Worm (Caenorhabditis elegans) whole organism, L4 larva: ENCODE results near the gene Y54G11A.4.

Source experiments
- F10B5.3 ChIP-seq: sonication (generic microtip); optimal IDR thresholded peaks from 2 replicates; lab custom pipeline; 2016; ENCODE audit warnings: mild to moderate bottlenecking, missing genetic modification characterization, missing compliant biosample characterization
- F37D6.2 ChIP-seq: sonication (generic microtip); optimal IDR thresholded peaks from 2 replicates; lab custom pipeline; 2016; ENCODE audit warnings: mild to moderate bottlenecking, missing genetic modification characterization, missing compliant biosample characterization
- F49E8.2 ChIP-seq: sonication (generic microtip); optimal IDR thresholded peaks from 2 replicates; lab custom pipeline; 2016; ENCODE audit warnings: missing compliant biosample characterization, mild to moderate bottlenecking, missing genetic modification characterization, borderline replicate concordance
- T20F7.1 ChIP-seq: fragments of 200-800 bp; sonication (Bioruptor generic); optimal IDR thresholded peaks from 2 replicates; lab custom pipeline; 2018; ENCODE audit warnings: mild to moderate bottlenecking, missing genetic modification characterization, missing compliant biosample characterization
- Y105C5A.15 ChIP-seq: fragments of 200-800 bp; sonication (Bioruptor generic); IDR thresholded peaks from 2 replicates; pipeline ENCODE4 v1.3.6; 2022; ENCODE audit warnings: missing genetic modification characterization, missing compliant biosample characterization
- Y5F2A.4 ChIP-seq: fragments of 200-800 bp; sonication (Bioruptor generic); optimal IDR thresholded peaks from 2 replicates; lab custom pipeline; 2018; ENCODE audit warnings: mild to moderate bottlenecking, missing genetic modification characterization, missing compliant biosample characterization
- Y75B8A.6 ChIP-seq: fragments of 200-800 bp; sonication (Bioruptor generic); IDR thresholded peaks from 2 replicates; pipeline ENCODE4 v1.3.6; 2022; ENCODE audit warnings: missing genetic modification reagents, missing genetic modification characterization, missing compliant biosample characterization
- attf-4 ChIP-seq: sonication (generic microtip); optimal IDR thresholded peaks from 3 replicates; lab custom pipeline; 2017; ENCODE audit warnings: missing biosample characterization, missing genetic modification characterization
- ceh-20 ChIP-seq: fragments of 200-800 bp; sonication (Bioruptor generic); IDR thresholded peaks from 2 replicates; pipeline ENCODE4 v1.3.6; 2022; ENCODE audit warnings: missing genetic modification reagents, missing genetic modification characterization, missing compliant biosample characterization
- ceh-28 ChIP-seq: fragments of 150-350 bp; optimal IDR thresholded peaks from 2 replicates; lab custom pipeline; 2014; ENCODE audit warnings: missing biosample characterization, missing genetic modification reagents, missing genetic modification characterization
- ceh-32 ChIP-seq: sonication (generic microtip); optimal IDR thresholded peaks from 2 replicates; lab custom pipeline; 2016; ENCODE audit warnings: mild to moderate bottlenecking, missing genetic modification characterization, missing compliant biosample characterization; ENCODE audit not compliant: poor library complexity
- ceh-44 ChIP-seq: fragments of 200-800 bp; sonication (Bioruptor generic); IDR thresholded peaks from 2 replicates; pipeline ENCODE4 v1.3.6; 2022; ENCODE audit warnings: missing genetic modification reagents, missing genetic modification characterization, missing compliant biosample characterization
- ces-1 ChIP-seq: fragments of 150-350 bp; sonication (generic microtip); optimal IDR thresholded peaks from 4 replicates; lab custom pipeline; 2014; ENCODE audit warnings: missing biosample characterization, missing genetic modification reagents, missing genetic modification characterization
- daf-12 ChIP-seq: fragments of 150-350 bp; optimal IDR thresholded peaks from 2 replicates; lab custom pipeline; 2014; ENCODE audit warnings: missing biosample characterization, missing genetic modification reagents, missing genetic modification characterization
- dmd-6 ChIP-seq: fragments of 200-800 bp; sonication (Bioruptor generic); IDR thresholded peaks from 2 replicates; pipeline ENCODE4 v1.3.6; 2022; ENCODE audit warnings: missing genetic modification reagents, missing genetic modification characterization, missing compliant biosample characterization
- egl-27 ChIP-seq: sonication (generic microtip); optimal IDR thresholded peaks from 3 replicates; lab custom pipeline; 2017; ENCODE audit warnings: missing biosample characterization, missing genetic modification reagents, missing genetic modification characterization
- egl-43 ChIP-seq: fragments of 200-800 bp; sonication (Bioruptor generic); IDR thresholded peaks from 2 replicates; pipeline ENCODE4 v1.3.6; 2022; ENCODE audit warnings: missing genetic modification reagents, missing genetic modification characterization, missing compliant biosample characterization
- fkh-10 ChIP-seq: fragments of 150-350 bp; optimal IDR thresholded peaks from 2 replicates; lab custom pipeline; 2014; ENCODE audit warnings: missing biosample characterization, missing genetic modification reagents, missing genetic modification characterization
- hmg-1.1 ChIP-seq: fragments of 200-800 bp; sonication (Bioruptor generic); IDR thresholded peaks from 2 replicates; pipeline ENCODE4 v1.3.6; 2022; ENCODE audit warnings: missing genetic modification reagents, missing genetic modification characterization, missing compliant biosample characterization
- jun-1 ChIP-seq: fragments of 150-350 bp; optimal IDR thresholded peaks from 2 replicates; lab custom pipeline; 2014; ENCODE audit warnings: missing biosample characterization, missing genetic modification reagents, missing genetic modification characterization
- lin-15B ChIP-seq: fragments of 150-350 bp; sonication (generic microtip); optimal IDR thresholded peaks from 3 replicates; lab custom pipeline; 2014; ENCODE audit warnings: missing biosample characterization, missing genetic modification characterization
- lir-3 ChIP-seq: sonication (generic microtip); optimal IDR thresholded peaks from 2 replicates; lab custom pipeline; 2016; ENCODE audit warnings: mild to moderate bottlenecking, missing genetic modification characterization, missing compliant biosample characterization
- madf-9 ChIP-seq: fragments of 200-800 bp; sonication (Bioruptor generic); conservative IDR thresholded peaks from 2 replicates; pipeline ENCODE4 v1.3.6; 2022; ENCODE audit warnings: missing genetic modification reagents, missing genetic modification characterization, missing compliant biosample characterization
- mxl-2 ChIP-seq: fragments of 200-800 bp; sonication (Bioruptor generic); conservative IDR thresholded peaks from 2 replicates; pipeline ENCODE4 v1.3.6; 2022; ENCODE audit warnings: missing genetic modification reagents, missing genetic modification characterization, missing compliant biosample characterization
- nhr-111 ChIP-seq: fragments of 200-800 bp; sonication (Bioruptor generic); optimal IDR thresholded peaks from 2 replicates; lab custom pipeline; 2018; ENCODE audit warnings: mild to moderate bottlenecking, missing genetic modification characterization, missing compliant biosample characterization
- nhr-237 ChIP-seq: sonication (generic microtip); optimal IDR thresholded peaks from 2 replicates; lab custom pipeline; 2017; ENCODE audit warnings: missing biosample characterization, missing genetic modification characterization
- nhr-25 ChIP-seq: sonication (generic microtip); optimal IDR thresholded peaks from 2 replicates; lab custom pipeline; 2017; ENCODE audit warnings: missing genetic modification characterization, mild to moderate bottlenecking, missing compliant biosample characterization, antibody characterized with exemption, moderate library complexity, borderline replicate concordance; ENCODE audit not compliant: insufficient read depth
- nhr-41 ChIP-seq: fragments of 200-800 bp; sonication (Bioruptor generic); IDR thresholded peaks from 2 replicates; pipeline ENCODE4 v1.3.6; 2022; ENCODE audit warnings: missing genetic modification reagents, missing genetic modification characterization, missing compliant biosample characterization
- nhr-42 ChIP-seq: fragments of 200-800 bp; sonication (Bioruptor generic); IDR thresholded peaks from 2 replicates; pipeline ENCODE4 v1.3.6; 2022; ENCODE audit warnings: missing genetic modification characterization, missing compliant biosample characterization
- nhr-48 ChIP-seq: sonication (generic microtip); optimal IDR thresholded peaks from 2 replicates; lab custom pipeline; 2016; ENCODE audit warnings: mild to moderate bottlenecking, missing genetic modification characterization, missing compliant biosample characterization
- nhr-6 ChIP-seq: fragments of 150-350 bp; optimal IDR thresholded peaks from 2 replicates; lab custom pipeline; 2014; ENCODE audit warnings: missing biosample characterization, missing genetic modification characterization
- pha-4 ChIP-seq, 2 experiments: fragments of 150-350 bp in 1 of 2; fragments of 200-800 bp in 1 of 2; sonication (Bioruptor generic) in 1 of 2; IDR thresholded peaks in 1 of 2; optimal IDR thresholded peaks in 1 of 2; 2 replicates each; pipeline versions ENCODE4 v1.3.6 to Lab custom; 2014 to 2022; ENCODE audit warnings: missing genetic modification characterization in 2 of 2, missing genetic modification reagents in 2 of 2, missing biosample characterization in 1 of 2, missing compliant biosample characterization in 1 of 2
- pqm-1 ChIP-seq: sonication (generic microtip); optimal IDR thresholded peaks from 2 replicates; lab custom pipeline; 2017; ENCODE audit warnings: missing biosample characterization, missing genetic modification characterization
- saeg-2 ChIP-seq: fragments of 200-800 bp; sonication (Bioruptor generic); IDR thresholded peaks from 2 replicates; pipeline ENCODE4 v1.3.6; 2022; ENCODE audit warnings: missing genetic modification reagents, missing genetic modification characterization, missing compliant biosample characterization
- sdz-12 ChIP-seq: fragments of 200-800 bp; sonication (Bioruptor generic); optimal IDR thresholded peaks from 2 replicates; lab custom pipeline; 2018; ENCODE audit warnings: mild to moderate bottlenecking, missing genetic modification characterization, missing compliant biosample characterization
- set-16 ChIP-seq: fragments of 200-800 bp; sonication (Bioruptor generic); IDR thresholded peaks from 2 replicates; pipeline ENCODE4 v1.3.6; 2022; ENCODE audit warnings: missing genetic modification reagents, missing genetic modification characterization, missing compliant biosample characterization
- skn-1 ChIP-seq: fragments of 150-350 bp; optimal IDR thresholded peaks from 2 replicates; lab custom pipeline; 2014; ENCODE audit warnings: missing biosample characterization, missing genetic modification characterization
- snpc-4 ChIP-seq: fragments of 150-350 bp; optimal IDR thresholded peaks from 2 replicates; lab custom pipeline; 2014; ENCODE audit warnings: missing biosample characterization, missing genetic modification characterization
- spr-3 ChIP-seq: fragments of 200-800 bp; sonication (Bioruptor generic); optimal IDR thresholded peaks from 2 replicates; lab custom pipeline; 2018; ENCODE audit warnings: mild to moderate bottlenecking, missing genetic modification characterization, missing compliant biosample characterization
- tag-97 ChIP-seq: fragments of 200-800 bp; sonication (Bioruptor generic); IDR thresholded peaks from 2 replicates; pipeline ENCODE4 v1.3.6; 2022; ENCODE audit warnings: missing genetic modification characterization, missing compliant biosample characterization
- unc-39 ChIP-seq: sonication (generic microtip); optimal IDR thresholded peaks from 2 replicates; lab custom pipeline; 2017; ENCODE audit warnings: missing biosample characterization, missing genetic modification characterization
- vab-7 ChIP-seq: fragments of 200-800 bp; sonication (Bioruptor generic); IDR thresholded peaks from 2 replicates; pipeline ENCODE4 v1.3.6; 2022; ENCODE audit warnings: missing genetic modification reagents, missing genetic modification characterization, missing compliant biosample characterization
- zip-2 ChIP-seq: fragments of 150-350 bp; optimal IDR thresholded peaks from 2 replicates; lab custom pipeline; 2014; ENCODE audit warnings: missing biosample characterization, missing genetic modification characterization

The Y54G11A.4 gene

DNA sequence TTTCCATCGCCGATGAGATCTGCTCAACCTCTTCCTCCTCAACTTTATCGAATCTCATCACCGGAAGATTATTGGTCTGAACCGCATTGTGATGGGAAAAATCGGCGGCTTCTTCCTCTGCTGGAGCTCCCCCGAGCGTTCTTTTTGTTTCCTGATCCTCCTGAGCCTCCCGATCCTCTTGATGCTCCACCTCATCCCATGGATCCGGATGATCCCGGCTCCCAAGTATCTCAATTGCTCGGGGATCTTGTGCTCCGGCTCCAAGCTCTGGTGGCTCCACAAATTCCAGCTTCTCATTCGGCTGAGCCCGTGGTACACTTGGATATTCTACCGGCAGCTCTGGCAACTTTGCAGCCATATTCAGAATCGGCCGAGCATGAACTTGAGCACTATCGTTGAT lies 34.7 kb upstream of the Y54G11A.4 start:
- TF ChIP-seq hmg-1.1 (GFP tag; lab: Robert Waterston, UW): no peak
- TF ChIP-seq set-16 (GFP tag; lab: Robert Waterston, UW): peak; percentile 76

DNA sequence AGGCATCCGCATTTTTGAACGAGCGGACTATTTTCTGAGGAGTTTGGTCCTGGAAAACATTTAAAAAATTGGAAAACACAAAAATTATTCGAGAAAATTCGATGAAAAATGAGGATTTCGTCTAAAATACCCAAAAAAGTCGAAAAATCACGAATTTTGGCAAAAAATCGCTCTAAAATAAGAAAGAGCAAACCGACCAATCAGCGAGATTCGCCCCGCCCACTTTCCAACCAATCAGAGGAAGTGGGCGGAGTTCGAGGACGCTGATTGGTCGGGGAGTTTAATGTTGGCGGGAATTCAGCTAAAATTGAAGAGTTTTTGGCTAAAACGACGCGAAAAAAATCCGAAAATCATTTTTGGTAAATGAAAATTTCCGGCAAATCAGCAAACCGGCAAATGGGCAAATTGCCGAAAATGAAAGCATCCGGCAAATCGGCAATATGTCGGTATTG lies 23.5 kb upstream of the Y54G11A.4 start, which contains the start of gene Y54G11A.1:
Y54G11A.1 (minus strand) TSS at position 51 of the 452 bp plus-strand sequence.
- no peak for TF ChIP-seq skn-1
- TF ChIP-seq nhr-111: no peak
- TF ChIP-seq saeg-2 (GFP tag; lab: Robert Waterston, UW): no peak
- no peak for TF ChIP-seq Y75B8A.6 (GFP tag; lab: Robert Waterston, UW)
- TF ChIP-seq daf-12 (tag; lab: Kevin White, UChicago): no peak
- no peak for TF ChIP-seq Y105C5A.15 (GFP tag; lab: Robert Waterston, UW)
- TF ChIP-seq set-16 (GFP tag; lab: Robert Waterston, UW): no peak
- TF ChIP-seq lir-3 (tag; lab: Kevin White, UChicago): no peak
- no peak for TF ChIP-seq dmd-6 (GFP tag; lab: Robert Waterston, UW)
- no peak for TF ChIP-seq spr-3 (GFP tag; lab: Kevin White, UChicago)
- TF ChIP-seq nhr-25: no peak
- TF ChIP-seq F37D6.2 (tag; lab: Kevin White, UChicago): no peak
- TF ChIP-seq T20F7.1 (GFP tag; lab: Kevin White, UChicago): no peak
- no peak for TF ChIP-seq Y5F2A.4
- TF ChIP-seq attf-4: no peak
- no peak for TF ChIP-seq pha-4 (GFP tag; IDR thresholded peaks at IDR 0.05; lab: Robert Waterston, UW)
- TF ChIP-seq pha-4 (tag; optimal IDR thresholded peaks at IDR 0.05; lab: Kevin White, UChicago): no peak
- no peak for TF ChIP-seq ces-1 (GFP tag; lab: Kevin White, UChicago)
- TF ChIP-seq F49E8.2 (tag; lab: Kevin White, UChicago): no peak

DNA sequence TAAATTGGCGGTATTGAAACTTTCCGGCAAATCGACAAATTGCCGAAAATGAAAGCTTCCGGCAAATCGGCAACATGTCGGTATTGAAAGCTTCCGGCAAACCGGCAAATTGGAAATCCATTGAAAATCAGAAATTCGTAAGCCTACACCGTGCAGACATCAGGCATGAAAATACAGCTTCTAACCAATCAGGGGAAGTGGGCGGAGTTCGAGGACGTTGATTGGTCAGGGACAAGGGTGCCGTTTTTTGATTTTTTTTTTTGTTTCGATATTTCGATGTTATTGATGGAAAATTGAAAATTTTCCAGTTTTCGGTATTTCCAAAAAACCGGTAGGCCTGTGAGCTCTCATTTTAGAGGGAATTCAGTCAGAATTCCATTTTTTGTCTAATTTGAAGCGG lies 22.8 kb upstream of the Y54G11A.4 start:
- TF ChIP-seq attf-4 (no peak), tag-97 (no peak), nhr-237 (no peak), sdz-12 (GFP tag; lab: Kevin White, UChicago) (no peak), lin-15B (tag; lab: Kevin White, UChicago) (no peak), ceh-32 (no peak), snpc-4 (tag; lab: Kevin White, UChicago) (no peak), fkh-10 (GFP tag; lab: Kevin White, UChicago) (no peak)

DNA sequence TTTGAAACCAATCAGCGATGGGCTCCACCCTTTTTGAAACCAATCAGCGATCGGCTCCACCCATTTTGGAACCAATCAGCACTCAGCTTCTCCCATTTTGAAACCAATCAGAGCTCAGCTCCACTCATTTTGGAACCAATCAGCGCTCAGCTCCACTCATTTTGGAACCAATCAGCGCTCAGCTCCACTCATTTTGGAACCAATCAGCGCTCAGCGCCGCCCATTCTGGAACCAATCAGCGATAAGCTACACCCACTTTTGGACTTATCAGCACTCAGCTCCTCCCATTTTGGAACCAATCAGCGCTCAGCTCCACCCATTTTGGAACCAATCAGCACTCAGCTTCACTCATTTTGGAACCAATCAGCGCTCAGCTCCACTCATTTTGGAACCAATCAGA lies 17.6 kb upstream of the Y54G11A.4 start:
- TF ChIP-seq set-16 (GFP tag; lab: Robert Waterston, UW) (0 out of 2 replicates have a peak, but pooled peaks have one; percentile 10), nhr-42 (GFP tag; lab: Robert Waterston, UW) (peak; percentile 71; the same call in 1 of the 2 replicates)

DNA sequence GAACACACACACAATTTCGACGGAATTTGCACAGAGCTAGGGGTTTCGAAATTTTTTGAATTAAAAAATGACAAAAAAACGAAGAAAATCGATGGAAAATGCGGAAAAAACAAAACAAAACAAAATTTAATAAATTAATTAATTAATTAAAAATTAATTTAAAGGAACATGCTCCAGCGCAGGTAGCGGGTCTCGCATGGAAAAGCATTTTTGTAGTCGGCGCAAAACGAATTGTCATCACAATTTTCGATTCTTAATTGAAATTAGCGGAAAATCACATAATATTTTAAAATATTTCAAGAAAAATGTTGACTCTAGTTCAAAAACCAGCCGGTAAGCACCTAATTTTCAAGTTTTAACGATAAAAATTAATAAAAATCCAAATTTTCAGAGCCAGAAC lies 16.2 kb upstream of the Y54G11A.4 start, which contains the start of gene Y54G11A.3:
Y54G11A.3 (plus strand) TSS at position 213 of the 400 bp plus-strand sequence.
- TF ChIP-seq F10B5.3 (tag; lab: Kevin White, UChicago) (no peak), ceh-28 (tag; lab: Kevin White, UChicago) (no peak), egl-27 (tag; lab: Kevin White, UChicago) (no peak), ceh-44 (GFP tag; lab: Robert Waterston, UW) (no peak), unc-39 (tag; lab: Kevin White, UChicago) (no peak), ceh-20 (GFP tag; lab: Robert Waterston, UW) (no peak), nhr-41 (no peak), pqm-1 (tag; lab: Kevin White, UChicago) (no peak), egl-43 (GFP tag; lab: Robert Waterston, UW) (no peak), madf-9 (no peak), nhr-6 (tag; lab: Kevin White, UChicago) (no peak), mxl-2 (GFP tag; lab: Robert Waterston, UW) (no peak), lin-15B (tag; lab: Kevin White, UChicago) (no peak), jun-1 (tag; lab: Kevin White, UChicago) (no peak), daf-12 (tag; lab: Kevin White, UChicago) (no peak), vab-7 (GFP tag; lab: Robert Waterston, UW) (no peak), nhr-48 (tag; lab: Kevin White, UChicago) (no peak), zip-2 (tag; lab: Kevin White, UChicago) (no peak)
